Worm (Caenorhabditis elegans) whole organism, L2 larva: ENCODE measurements around the gene ubxn-2.
A peak's percentile ranks its signal among the peaks of the same experiment; 100 is the strongest.

Experiments
- Y55F3AM.14 ChIP-seq: fragments of 200-800 bp; sonication (Bioruptor generic); optimal IDR thresholded peaks from 2 replicates; lab custom pipeline; 2018; ENCODE audit warnings: mild to moderate bottlenecking, missing genetic modification characterization, missing compliant biosample characterization
- ZK546.5 ChIP-seq: sonication (generic microtip); optimal IDR thresholded peaks from 2 replicates; lab custom pipeline; 2017; ENCODE audit warnings: missing biosample characterization, missing genetic modification characterization
- ama-1 ChIP-seq: fragments of 150-350 bp; optimal IDR thresholded peaks from 2 replicates; lab custom pipeline; 2018; ENCODE audit warnings: inconsistent platforms
- ceh-82 ChIP-seq: fragments of 150-350 bp; optimal IDR thresholded peaks from 2 replicates; lab custom pipeline; 2014; ENCODE audit warnings: missing biosample characterization, missing genetic modification characterization
- dmd-4 ChIP-seq: sonication (generic microtip); optimal IDR thresholded peaks from 2 replicates; lab custom pipeline; 2017; ENCODE audit warnings: missing biosample characterization, missing genetic modification characterization
- mdl-1 ChIP-seq, 2 experiments: fragments of 150-350 bp in 1 of 2; sonication (generic microtip) in 1 of 2; optimal IDR thresholded peaks; 2 replicates each; lab custom pipeline; 2017; ENCODE audit warnings: missing biosample characterization in 2 of 2, missing genetic modification characterization in 2 of 2
- nhr-11 ChIP-seq: fragments of 150-350 bp; optimal IDR thresholded peaks from 2 replicates; lab custom pipeline; 2014; ENCODE audit warnings: missing biosample characterization, missing genetic modification characterization
- nhr-237 ChIP-seq: fragments of 150-350 bp; optimal IDR thresholded peaks from 2 replicates; lab custom pipeline; 2014; ENCODE audit warnings: missing biosample characterization, missing genetic modification characterization
- nhr-77 ChIP-seq: fragments of 150-350 bp; optimal IDR thresholded peaks from 2 replicates; lab custom pipeline; 2014; ENCODE audit warnings: missing biosample characterization, missing genetic modification characterization
- unc-55 ChIP-seq: fragments of 150-350 bp; sonication (generic microtip); optimal IDR thresholded peaks from 3 replicates; lab custom pipeline; 2014; ENCODE audit warnings: missing biosample characterization, missing genetic modification reagents, missing genetic modification characterization

ce11 chrIV:2765048-2765708, 39.6 kb upstream of the ubxn-2 start:
- TF ChIP-seq ZK546.5 (tag; lab: Kevin White, UChicago): no peak
- no peak for TF ChIP-seq nhr-237 (tag; lab: Kevin White, UChicago)
- peak; percentile 40 for TF ChIP-seq Y55F3AM.14
- no peak for TF ChIP-seq ama-1
- no peak for TF ChIP-seq nhr-11 (tag; lab: Kevin White, UChicago)
- no peak for TF ChIP-seq ceh-82 (tag; lab: Kevin White, UChicago)
- TF ChIP-seq mdl-1 (tag; optimal IDR thresholded peaks at IDR 0.05; lab: Kevin White, UChicago): no peak
- TF ChIP-seq nhr-77 (tag; lab: Kevin White, UChicago): no peak
- TF ChIP-seq unc-55: no peak
- TF ChIP-seq dmd-4 (tag; lab: Kevin White, UChicago): no peak
